Worm (Caenorhabditis elegans) whole organism, L1 larva: ENCODE data around the gene rme-1.

Experiments used
- F16B12.6 ChIP-seq: fragments of 150-350 bp; optimal IDR thresholded peaks from 2 replicates; lab custom pipeline; 2014; ENCODE audit warnings: missing biosample characterization, missing genetic modification characterization
- Y116A8C.19 ChIP-seq: sonication (generic microtip); optimal IDR thresholded peaks from 2 replicates; lab custom pipeline; 2016; ENCODE audit warnings: missing compliant biosample characterization, missing genetic modification characterization, borderline replicate concordance
- aha-1 ChIP-seq: fragments of 150-350 bp; optimal IDR thresholded peaks from 2 replicates; lab custom pipeline; 2014; ENCODE audit warnings: missing biosample characterization, missing genetic modification characterization
- alr-1 ChIP-seq: fragments of 200-800 bp; sonication (Bioruptor generic); optimal IDR thresholded peaks from 2 replicates; lab custom pipeline; 2018; ENCODE audit warnings: borderline replicate concordance, mild to moderate bottlenecking, missing genetic modification characterization, missing compliant biosample characterization
- aly-2 ChIP-seq: fragments of 150-350 bp; optimal IDR thresholded peaks from 2 replicates; lab custom pipeline; 2014; ENCODE audit warnings: missing biosample characterization, missing genetic modification characterization
- ceh-63 ChIP-seq: fragments of 200-800 bp; sonication (Bioruptor generic); optimal IDR thresholded peaks from 2 replicates; lab custom pipeline; 2018; ENCODE audit warnings: mild to moderate bottlenecking, missing genetic modification characterization, missing compliant biosample characterization
- ceh-82 ChIP-seq, 3 experiments: fragments of 150-350 bp in 1 of 3; sonication (generic microtip) in 2 of 3; optimal IDR thresholded peaks; 2 replicates each; lab custom pipeline; 2014 to 2017; ENCODE audit warnings: missing biosample characterization in 3 of 3, missing genetic modification characterization in 3 of 3
- ceh-88 ChIP-seq: fragments of 200-800 bp; sonication (Bioruptor generic); IDR thresholded peaks from 2 replicates; pipeline ENCODE4 v1.3.6; 2022; ENCODE audit warnings: missing genetic modification characterization, missing compliant biosample characterization
- ceh-90 ChIP-seq: sonication (generic microtip); optimal IDR thresholded peaks from 2 replicates; lab custom pipeline; 2016; ENCODE audit warnings: missing genetic modification characterization, missing compliant biosample characterization
- ces-1 ChIP-seq: fragments of 150-350 bp; optimal IDR thresholded peaks from 2 replicates; lab custom pipeline; 2014; ENCODE audit warnings: missing biosample characterization, missing genetic modification reagents, missing genetic modification characterization
- dpl-1 ChIP-seq, 3 experiments: fragments of 150-350 bp in 2 of 3; sonication (generic microtip) in 1 of 3; optimal IDR thresholded peaks; 2 replicates each; lab custom pipeline; 2014 to 2017; ENCODE audit warnings: missing biosample characterization in 3 of 3, missing genetic modification characterization in 3 of 3, missing genetic modification reagents in 3 of 3
- egl-27 ChIP-seq, 2 experiments: fragments of 150-350 bp in 1 of 2; sonication (generic microtip); optimal IDR thresholded peaks; 3 replicates each; lab custom pipeline; 2017 to 2018; ENCODE audit warnings: missing biosample characterization in 2 of 2, missing genetic modification characterization in 2 of 2, missing genetic modification reagents in 2 of 2
- elt-2 ChIP-seq: sonication (generic microtip); optimal IDR thresholded peaks from 2 replicates; lab custom pipeline; 2016; ENCODE audit warnings: missing genetic modification characterization, mild to moderate bottlenecking, inconsistent platforms, missing compliant biosample characterization, missing genetic modification reagents
- ets-5 ChIP-seq: fragments of 200-800 bp; sonication (Bioruptor generic); IDR thresholded peaks from 2 replicates; pipeline ENCODE4 v1.3.6; 2022; ENCODE audit warnings: missing genetic modification characterization, missing compliant biosample characterization
- fkh-10 ChIP-seq: sonication (generic microtip); optimal IDR thresholded peaks from 2 replicates; lab custom pipeline; 2017; ENCODE audit warnings: missing biosample characterization, missing genetic modification reagents, missing genetic modification characterization
- fkh-4 ChIP-seq: sonication (generic microtip); optimal IDR thresholded peaks from 2 replicates; lab custom pipeline; 2016; ENCODE audit warnings: missing compliant biosample characterization, missing genetic modification characterization, borderline replicate concordance
- grh-1 ChIP-seq: fragments of 200-800 bp; sonication (Bioruptor generic); IDR thresholded peaks from 2 replicates; pipeline ENCODE4 v1.3.6; 2022; ENCODE audit warnings: missing genetic modification reagents, missing genetic modification characterization, missing compliant biosample characterization
- hlh-17 ChIP-seq: fragments of 200-800 bp; sonication (Bioruptor generic); optimal IDR thresholded peaks from 2 replicates; lab custom pipeline; 2018; ENCODE audit warnings: missing genetic modification characterization, mild to moderate bottlenecking, missing compliant biosample characterization, moderate library complexity, borderline replicate concordance
- hpl-2 ChIP-seq: fragments of 150-350 bp; optimal IDR thresholded peaks from 2 replicates; lab custom pipeline; 2014; ENCODE audit warnings: missing biosample characterization, missing genetic modification reagents, missing genetic modification characterization
- irx-1 ChIP-seq: sonication (generic microtip); optimal IDR thresholded peaks from 2 replicates; lab custom pipeline; 2016; ENCODE audit warnings: missing genetic modification characterization, missing compliant biosample characterization
- lin-14 ChIP-seq: fragments of 200-800 bp; sonication (Bioruptor generic); optimal IDR thresholded peaks from 2 replicates; lab custom pipeline; 2018; ENCODE audit warnings: mild to moderate bottlenecking, missing genetic modification characterization, moderate library complexity, missing compliant biosample characterization
- lin-35 ChIP-seq, 2 experiments: fragments of 150-350 bp; optimal IDR thresholded peaks; 2 replicates each; lab custom pipeline; 2014; ENCODE audit warnings: missing biosample characterization in 2 of 2, missing genetic modification characterization in 2 of 2, missing genetic modification reagents in 2 of 2
- lin-39 ChIP-seq: fragments of 150-350 bp; optimal IDR thresholded peaks from 2 replicates; lab custom pipeline; 2014; ENCODE audit warnings: missing biosample characterization, missing genetic modification reagents, missing genetic modification characterization
- lsy-2 ChIP-seq, 2 experiments: fragments of 150-350 bp; optimal IDR thresholded peaks; 2 replicates each; lab custom pipeline; 2014; ENCODE audit warnings: missing biosample characterization in 2 of 2, missing genetic modification characterization in 2 of 2
- mab-9 ChIP-seq: fragments of 200-800 bp; sonication (Bioruptor generic); IDR thresholded peaks from 2 replicates; pipeline ENCODE4 v1.3.6; 2022; ENCODE audit warnings: missing genetic modification reagents, missing genetic modification characterization, missing compliant biosample characterization
- mdl-1 ChIP-seq, 2 experiments: fragments of 150-350 bp; optimal IDR thresholded peaks; 2 replicates each; lab custom pipeline; 2014 to 2017; ENCODE audit warnings: missing biosample characterization in 2 of 2, missing genetic modification characterization in 2 of 2, inconsistent platforms in 1 of 2
- mef-2 ChIP-seq: fragments of 150-350 bp; optimal IDR thresholded peaks from 2 replicates; lab custom pipeline; 2014; ENCODE audit warnings: missing biosample characterization, missing genetic modification characterization
- nhr-11 ChIP-seq: fragments of 150-350 bp; optimal IDR thresholded peaks from 2 replicates; lab custom pipeline; 2014; ENCODE audit warnings: missing biosample characterization, missing genetic modification characterization
- nhr-12 ChIP-seq: sonication (generic microtip); optimal IDR thresholded peaks from 2 replicates; lab custom pipeline; 2017; ENCODE audit warnings: missing biosample characterization, missing genetic modification characterization
- nhr-20 ChIP-seq: sonication (generic microtip); optimal IDR thresholded peaks from 2 replicates; lab custom pipeline; 2016; ENCODE audit warnings: mild to moderate bottlenecking, missing genetic modification characterization, missing compliant biosample characterization
- nhr-28 ChIP-seq: fragments of 150-350 bp; optimal IDR thresholded peaks from 2 replicates; lab custom pipeline; 2014; ENCODE audit warnings: missing biosample characterization, missing genetic modification characterization
- nhr-47 ChIP-seq: sonication (generic microtip); optimal IDR thresholded peaks from 2 replicates; lab custom pipeline; 2016; ENCODE audit warnings: mild to moderate bottlenecking, missing genetic modification characterization, moderate library complexity, missing compliant biosample characterization
- nhr-76 ChIP-seq: sonication (generic microtip); optimal IDR thresholded peaks from 2 replicates; lab custom pipeline; 2017; ENCODE audit warnings: missing biosample characterization, missing genetic modification characterization
- nhr-90 ChIP-seq: sonication (generic microtip); optimal IDR thresholded peaks from 2 replicates; lab custom pipeline; 2016; ENCODE audit warnings: mild to moderate bottlenecking, missing genetic modification characterization, missing compliant biosample characterization; ENCODE audit not compliant: poor library complexity
- pag-3 ChIP-seq: sonication (generic microtip); optimal IDR thresholded peaks from 2 replicates; lab custom pipeline; 2017; ENCODE audit warnings: missing genetic modification characterization, mild to moderate bottlenecking, missing compliant biosample characterization, antibody characterized with exemption, borderline replicate concordance; ENCODE audit not compliant: insufficient read depth
- pax-3 ChIP-seq: fragments of 200-800 bp; sonication (Bioruptor generic); optimal IDR thresholded peaks from 2 replicates; lab custom pipeline; 2018; ENCODE audit warnings: mild to moderate bottlenecking, missing genetic modification characterization, moderate library complexity, missing compliant biosample characterization
- pqm-1 ChIP-seq: sonication (generic microtip); optimal IDR thresholded peaks from 3 replicates; lab custom pipeline; 2017; ENCODE audit warnings: missing biosample characterization, missing genetic modification characterization
- rnt-1 ChIP-seq: sonication (generic microtip); optimal IDR thresholded peaks from 2 replicates; lab custom pipeline; 2016; ENCODE audit warnings: mild to moderate bottlenecking, missing genetic modification characterization, moderate library complexity, missing compliant biosample characterization
- skn-1 ChIP-seq: fragments of 150-350 bp; optimal IDR thresholded peaks from 2 replicates; lab custom pipeline; 2014; ENCODE audit warnings: missing biosample characterization, missing genetic modification characterization
- snu-23 ChIP-seq: sonication (generic microtip); optimal IDR thresholded peaks from 2 replicates; lab custom pipeline; 2016; ENCODE audit warnings: missing genetic modification characterization, missing compliant biosample characterization
- swsn-7 ChIP-seq: sonication (generic microtip); optimal IDR thresholded peaks from 2 replicates; lab custom pipeline; 2016; ENCODE audit warnings: missing genetic modification characterization, missing compliant biosample characterization
- tbx-2 ChIP-seq: sonication (generic microtip); optimal IDR thresholded peaks from 2 replicates; lab custom pipeline; 2016; ENCODE audit warnings: missing genetic modification characterization, missing compliant biosample characterization
- unc-62 ChIP-seq: fragments of 150-350 bp; optimal IDR thresholded peaks from 2 replicates; lab custom pipeline; 2014; ENCODE audit warnings: missing biosample characterization, missing genetic modification reagents, missing genetic modification characterization
- unc-86 ChIP-seq: sonication (generic microtip); optimal IDR thresholded peaks from 2 replicates; lab custom pipeline; 2016; ENCODE audit warnings: missing genetic modification characterization, missing compliant biosample characterization
- unc-98 ChIP-seq: fragments of 200-800 bp; sonication (Bioruptor generic); IDR thresholded peaks from 2 replicates; pipeline ENCODE4 v1.3.6; 2022; ENCODE audit warnings: missing genetic modification characterization, missing compliant biosample characterization
- vab-15 ChIP-seq: sonication (generic microtip); optimal IDR thresholded peaks from 2 replicates; lab custom pipeline; 2017; ENCODE audit warnings: missing genotype, mild to moderate bottlenecking, missing genetic modification characterization, missing compliant biosample characterization
- zag-1 ChIP-seq: fragments of 150-350 bp; optimal IDR thresholded peaks from 2 replicates; lab custom pipeline; 2014; ENCODE audit warnings: missing biosample characterization, missing genetic modification characterization
- zip-4 ChIP-seq: fragments of 200-800 bp; sonication (Bioruptor generic); optimal IDR thresholded peaks from 2 replicates; lab custom pipeline; 2018; ENCODE audit warnings: mild to moderate bottlenecking, missing genetic modification characterization, moderate library complexity, missing compliant biosample characterization
- ztf-4 ChIP-seq: fragments of 150-350 bp; optimal IDR thresholded peaks from 2 replicates; lab custom pipeline; 2014; ENCODE audit warnings: missing biosample characterization, missing genetic modification characterization

rme-1 gene

DNA sequence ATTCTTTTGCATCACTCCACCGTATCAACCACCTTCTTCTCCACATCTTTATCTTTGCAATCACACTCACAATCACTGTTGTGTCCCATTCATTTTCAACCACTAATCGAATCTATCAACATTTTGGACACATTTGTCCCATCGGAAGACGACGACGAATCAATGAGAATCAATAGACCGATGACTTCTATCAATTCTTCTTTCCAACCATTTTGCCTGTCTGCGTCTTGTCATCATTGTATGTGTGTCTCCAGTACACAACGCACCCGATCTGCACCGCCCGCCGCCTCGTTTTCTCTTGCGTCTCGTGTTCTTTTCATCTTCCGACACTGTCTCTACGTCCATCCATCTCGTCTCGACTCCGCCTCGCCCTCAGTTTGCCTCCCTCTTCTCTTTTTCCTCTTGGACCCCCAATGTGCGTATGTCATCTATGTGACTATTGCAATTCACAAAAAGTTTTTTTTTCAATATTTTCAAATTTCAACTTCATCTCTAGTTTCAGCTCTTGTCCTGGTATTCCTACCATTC, 37.8 kb downstream of the rme-1 start, which contains the start of gene dmd-7 (continued):
- peak; percentile 71 to 75 for TF ChIP-seq lin-35 (GFP tag; optimal IDR thresholded peaks at IDR 0.05; lab: Kevin White, UChicago)
- TF ChIP-seq unc-86 (tag; lab: Kevin White, UChicago), result peak; percentile 83
- peak; percentile 71 to 90 for TF ChIP-seq egl-27 (tag; optimal IDR thresholded peaks at IDR 0.05; lab: Kevin White, UChicago)
- no peak for TF ChIP-seq fkh-4 (tag; lab: Kevin White, UChicago)
- TF ChIP-seq nhr-12 (tag; lab: Kevin White, UChicago), result no peak
- peak; percentile 78 for TF ChIP-seq nhr-11 (tag; lab: Kevin White, UChicago)

DNA sequence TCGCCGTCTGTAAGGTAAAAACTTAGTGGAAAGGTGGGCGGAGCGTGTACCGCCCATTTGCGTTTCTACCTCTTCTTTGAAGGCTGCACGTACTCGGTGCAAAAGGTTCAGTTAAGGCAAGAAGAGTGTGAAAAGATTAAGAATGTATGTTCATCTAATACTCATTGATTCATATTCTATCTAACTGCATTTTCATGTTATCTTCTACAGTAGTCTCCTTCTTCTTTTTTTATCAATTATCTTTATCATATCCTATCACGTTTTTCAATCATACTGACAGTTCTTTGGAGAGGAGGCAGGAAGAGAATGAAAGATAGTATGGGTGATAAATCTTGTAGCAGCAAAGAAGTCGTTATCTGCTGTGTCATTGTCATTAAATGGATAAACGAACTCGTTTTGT, 38.7 kb downstream of the rme-1 start:
- peak; percentile 75 for TF ChIP-seq nhr-90 (tag; lab: Kevin White, UChicago)
- peak; percentile 74 for TF ChIP-seq elt-2 (tag; lab: Kevin White, UChicago)
- no peak for TF ChIP-seq unc-98 (GFP tag; lab: Robert Waterston, UW)
- TF ChIP-seq aly-2 (tag; lab: Kevin White, UChicago), result no peak
- TF ChIP-seq ces-1, result no peak
- no peak for TF ChIP-seq pag-3
- no peak for TF ChIP-seq nhr-76
- no peak for TF ChIP-seq nhr-28 (tag; lab: Kevin White, UChicago)
- no peak for TF ChIP-seq hlh-17 (GFP tag; lab: Kevin White, UChicago)
- no peak for TF ChIP-seq alr-1 (tag; lab: Kevin White, UChicago)
- no peak for TF ChIP-seq vab-15 (tag; lab: Kevin White, UChicago)
- peak; percentile 78 for TF ChIP-seq lin-14 (GFP tag; lab: Kevin White, UChicago)
- no peak for TF ChIP-seq F16B12.6 (tag; lab: Kevin White, UChicago)
- no peak for TF ChIP-seq unc-86 (tag; lab: Kevin White, UChicago)
- TF ChIP-seq skn-1 (tag; lab: Kevin White, UChicago), result no peak
- TF ChIP-seq fkh-10, result no peak
- TF ChIP-seq zip-4, result no peak
- no peak for TF ChIP-seq ceh-63 (GFP tag; lab: Kevin White, UChicago)
- peak; percentile 87 for TF ChIP-seq nhr-20
- peak; percentile 50 for TF ChIP-seq tbx-2 (tag; lab: Kevin White, UChicago)
- TF ChIP-seq aha-1 (tag; lab: Kevin White, UChicago), result peak; percentile 43
- peak in 1 of 2 experiments; percentile 70 for TF ChIP-seq lin-35 (GFP tag; optimal IDR thresholded peaks at IDR 0.05; lab: Kevin White, UChicago)
- no peak for TF ChIP-seq ceh-82 (tag; optimal IDR thresholded peaks at IDR 0.05; lab: Kevin White, UChicago)
- no peak for TF ChIP-seq mab-9 (GFP tag; lab: Robert Waterston, UW)
- no peak for TF ChIP-seq ets-5
- TF ChIP-seq ztf-4 (tag; lab: Kevin White, UChicago), result no peak
- peak; percentile 65 for TF ChIP-seq nhr-47 (tag; lab: Kevin White, UChicago)
- no peak for TF ChIP-seq zag-1
- TF ChIP-seq dpl-1 (GFP tag; optimal IDR thresholded peaks at IDR 0.05; lab: Kevin White, UChicago), result no peak
- no peak for TF ChIP-seq pqm-1 (tag; lab: Kevin White, UChicago)
- no peak for TF ChIP-seq irx-1 (tag; lab: Kevin White, UChicago)
- TF ChIP-seq Y116A8C.19 (tag; lab: Kevin White, UChicago), result no peak
- TF ChIP-seq snu-23 (GFP tag; lab: Kevin White, UChicago), result peak; percentile 59
- TF ChIP-seq ceh-88 (GFP tag; lab: Robert Waterston, UW), result no peak
- peak in 1 of 2 experiments; percentile 44 for TF ChIP-seq mdl-1 (tag; optimal IDR thresholded peaks at IDR 0.05; lab: Kevin White, UChicago)
- no peak for TF ChIP-seq rnt-1
- no peak for TF ChIP-seq pax-3 (tag; lab: Kevin White, UChicago)
- TF ChIP-seq mef-2 (tag; lab: Kevin White, UChicago), result no peak
- TF ChIP-seq hpl-2, result no peak
- TF ChIP-seq lsy-2 (tag; optimal IDR thresholded peaks at IDR 0.05; lab: Kevin White, UChicago), result peak; percentile 65 to 81
- TF ChIP-seq fkh-4 (tag; lab: Kevin White, UChicago), result no peak
- TF ChIP-seq swsn-7, result no peak
- peak; percentile 47; the same call in 1 of the 2 replicates for TF ChIP-seq grh-1
- TF ChIP-seq lin-39 (tag; lab: Kevin White, UChicago), result no peak
- TF ChIP-seq unc-62, result no peak
- no peak for TF ChIP-seq ceh-90
- TF ChIP-seq nhr-12 (tag; lab: Kevin White, UChicago), result no peak
